Fruit fly (Drosophila melanogaster): ENCODE measurements around the gene CG43342.

- TF ChIP-seq CG4496 (GFP tag; IDR thresholded peaks at IDR 0.05) (no peak), CG12605 (GFP tag; IDR thresholded peaks at IDR 0.05) (no peak), CG34367 (tag; optimal IDR thresholded peaks at IDR 0.05) (no peak), EcR (GFP tag; optimal IDR thresholded peaks at IDR 0.05) (no peak), CG9948 (tag; optimal IDR thresholded peaks at IDR 0.05) (no peak), CG14655 (GFP tag; optimal IDR thresholded peaks at IDR 0.05) (no peak), CG8301 (tag; optimal IDR thresholded peaks at IDR 0.05) (no peak), CG17806 (tag; optimal IDR thresholded peaks at IDR 0.05) (no peak), Ets98B (GFP tag; IDR thresholded peaks at IDR 0.05) (no peak), fd96Ca (GFP tag; IDR thresholded peaks at IDR 0.05) (no peak), Pif1A (GFP tag; optimal IDR thresholded peaks at IDR 0.05) (no peak), rn (GFP tag; IDR thresholded peaks at IDR 0.05) (no peak)
Measured at dm6 chr3R:22405639-22406038, 24.5 kb downstream of the CG43342 start, which contains the start of gene CG13855.
